Worm (Caenorhabditis elegans) whole organism, L2 larva: ENCODE data around the gene Y66D12A.24.

Source experiments
- ceh-16 ChIP-seq: fragments of 150-350 bp; optimal IDR thresholded peaks from 2 replicates; lab custom pipeline; 2014; ENCODE audit warnings: missing biosample characterization, missing genetic modification characterization
- egl-27 ChIP-seq: sonication (generic microtip); optimal IDR thresholded peaks from 3 replicates; lab custom pipeline; 2017; ENCODE audit warnings: missing biosample characterization, missing genetic modification reagents, missing genetic modification characterization
- elt-3 ChIP-seq: sonication (generic microtip); optimal IDR thresholded peaks from 2 replicates; lab custom pipeline; 2017; ENCODE audit warnings: missing biosample characterization, missing genetic modification characterization
- fos-1 ChIP-seq: fragments of 150-350 bp; optimal IDR thresholded peaks from 2 replicates; lab custom pipeline; 2014; ENCODE audit warnings: missing biosample characterization, missing genetic modification characterization
- lin-13 ChIP-seq: fragments of 150-350 bp; optimal IDR thresholded peaks from 2 replicates; lab custom pipeline; 2014; ENCODE audit warnings: missing biosample characterization, missing genetic modification reagents, missing genetic modification characterization
- nhr-237 ChIP-seq: fragments of 150-350 bp; optimal IDR thresholded peaks from 2 replicates; lab custom pipeline; 2014; ENCODE audit warnings: missing biosample characterization, missing genetic modification characterization
- sem-4 ChIP-seq: fragments of 150-350 bp; optimal IDR thresholded peaks from 2 replicates; lab custom pipeline; 2014; ENCODE audit warnings: missing biosample characterization, missing genetic modification reagents, missing genetic modification characterization
- sma-9 ChIP-seq, 2 experiments: fragments of 150-350 bp in 1 of 2; sonication (generic microtip) in 1 of 2; optimal IDR thresholded peaks; 2 replicates each; lab custom pipeline; 2014 to 2016; ENCODE audit warnings: missing genetic modification characterization in 2 of 2, mild to moderate bottlenecking in 1 of 2, missing biosample characterization in 1 of 2, missing compliant biosample characterization in 1 of 2, missing genetic modification reagents in 1 of 2, moderate library complexity in 1 of 2
- snpc-4 ChIP-seq: fragments of 150-350 bp; optimal IDR thresholded peaks from 2 replicates; lab custom pipeline; 2014; ENCODE audit warnings: missing biosample characterization, missing genetic modification characterization
- zag-1 ChIP-seq: fragments of 150-350 bp; optimal IDR thresholded peaks from 2 replicates; lab custom pipeline; 2014; ENCODE audit warnings: missing biosample characterization, missing genetic modification characterization

DNA sequence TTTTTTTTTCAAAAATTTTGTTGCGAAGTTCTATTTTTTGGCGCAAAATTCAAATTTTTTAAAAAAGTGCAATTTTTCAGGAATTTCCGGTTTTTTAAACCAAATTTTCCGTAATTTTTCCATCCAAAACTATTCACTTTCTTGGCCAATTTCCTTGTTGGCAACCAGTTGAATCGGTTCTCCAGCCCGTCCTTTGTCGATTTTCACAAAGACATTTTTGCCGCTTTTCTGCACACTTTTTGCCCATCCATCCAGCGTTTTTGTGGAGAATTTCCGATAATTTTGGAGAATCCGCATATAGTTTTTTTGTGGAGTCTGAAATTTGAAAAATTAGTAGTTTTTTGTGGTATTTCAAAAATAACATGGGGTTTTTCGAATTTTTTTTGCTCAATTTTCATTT is 4.2 kb upstream of the Y66D12A.24 start:
- TF ChIP-seq snpc-4 (tag; lab: Kevin White, UChicago) (no peak), fos-1 (tag; lab: Kevin White, UChicago) (no peak), lin-13 (GFP tag; lab: Kevin White, UChicago) (no peak), sma-9 (GFP tag; optimal IDR thresholded peaks at IDR 0.05; lab: Kevin White, UChicago) (no peak), sma-9 (tag; optimal IDR thresholded peaks at IDR 0.05; lab: Kevin White, UChicago) (no peak), egl-27 (tag; lab: Kevin White, UChicago) (no peak), ceh-16 (tag; lab: Kevin White, UChicago) (no peak), elt-3 (no peak), zag-1 (tag; lab: Kevin White, UChicago) (no peak), sem-4 (tag; lab: Kevin White, UChicago) (no peak), nhr-237 (tag; lab: Kevin White, UChicago) (no peak)
